Fruit fly (Drosophila melanogaster) whole organism, embryonic: ENCODE measurements around the gene RapGAP1.

ENCODE experiments used
- Blimp-1 ChIP-seq: fragments of 200-800 bp; sonication (Bioruptor generic); optimal IDR thresholded peaks from 3 replicates; lab custom pipeline; 2018; ENCODE audit warnings: missing biosample characterization, missing genetic modification characterization, mild to moderate bottlenecking, moderate library complexity, missing genetic modification reagents
- CG10274 ChIP-seq: fragments of 200-800 bp; sonication (Bioruptor generic); optimal IDR thresholded peaks from 3 replicates; lab custom pipeline; 2017; ENCODE audit warnings: missing biosample characterization, mild to moderate bottlenecking, missing genetic modification characterization
- CG10462 ChIP-seq: fragments of 200-800 bp; sonication (Bioruptor generic); optimal IDR thresholded peaks from 2 replicates; lab custom pipeline; 2016; ENCODE audit warnings: missing biosample characterization, missing genetic modification characterization
- CG10565 ChIP-seq: fragments of 200-800 bp; sonication (Bioruptor generic); optimal IDR thresholded peaks from 3 replicates; lab custom pipeline; 2016; ENCODE audit warnings: missing biosample characterization, mild to moderate bottlenecking, missing genetic modification characterization
- CG11504 ChIP-seq: fragments of 200-800 bp; sonication (Bioruptor generic); optimal IDR thresholded peaks from 3 replicates; lab custom pipeline; 2019; ENCODE audit warnings: missing biosample characterization, mild to moderate bottlenecking, missing genetic modification characterization, moderate library complexity
- CG12769 ChIP-seq: fragments of 200-800 bp; sonication (Bioruptor generic); optimal IDR thresholded peaks from 2 replicates; lab custom pipeline; 2019; ENCODE audit warnings: missing biosample characterization, mild to moderate bottlenecking, missing genetic modification characterization, moderate library complexity
- CG13894 ChIP-seq: fragments of 200-800 bp; sonication (Bioruptor generic); optimal IDR thresholded peaks from 3 replicates; lab custom pipeline; 2018; ENCODE audit warnings: missing biosample characterization, mild to moderate bottlenecking, missing genetic modification characterization, moderate library complexity
- CG18262 ChIP-seq: fragments of 200-800 bp; optimal IDR thresholded peaks from 3 replicates; lab custom pipeline; 2019; ENCODE audit warnings: missing biosample characterization, mild to moderate bottlenecking, missing genetic modification characterization, moderate library complexity
- CG18476 ChIP-seq: fragments of 200-800 bp; sonication (Bioruptor generic); optimal IDR thresholded peaks from 2 replicates; lab custom pipeline; 2016; ENCODE audit warnings: missing biosample characterization, mild to moderate bottlenecking, missing genetic modification characterization
- CG18764 ChIP-seq: fragments of 200-800 bp; sonication (Bioruptor generic); optimal IDR thresholded peaks from 3 replicates; lab custom pipeline; 2016; ENCODE audit warnings: missing biosample characterization, missing genetic modification characterization
- CG2129 ChIP-seq: fragments of 200-800 bp; sonication (Bioruptor generic); IDR thresholded peaks from 2 replicates; pipeline ENCODE4 v1.3.6; 2022; ENCODE audit warnings: missing biosample characterization, missing genetic modification characterization; ENCODE audit not compliant: partially characterized antibody
- CG3838 ChIP-seq: fragments of 200-800 bp; sonication (Bioruptor generic); optimal IDR thresholded peaks from 3 replicates; lab custom pipeline; 2016; ENCODE audit warnings: missing biosample characterization, missing genetic modification characterization
- CG4328 ChIP-seq: fragments of 200-800 bp; sonication (Bioruptor generic); optimal IDR thresholded peaks from 3 replicates; lab custom pipeline; 2017; ENCODE audit warnings: missing biosample characterization, missing genetic modification reagents, missing genetic modification characterization
- CG4404 ChIP-seq: fragments of 200-800 bp; sonication (Bioruptor generic); IDR thresholded peaks from 2 replicates; pipeline ENCODE4 v1.3.6; 2022; ENCODE audit warnings: missing biosample characterization, missing genetic modification characterization
- CG4707 ChIP-seq: fragments of 200-800 bp; sonication (Bioruptor generic); optimal IDR thresholded peaks from 2 replicates; lab custom pipeline; 2018; ENCODE audit warnings: missing biosample characterization, mild to moderate bottlenecking, missing genetic modification characterization, moderate library complexity
- CG5245 ChIP-seq: fragments of 200-800 bp; sonication (Bioruptor generic); optimal IDR thresholded peaks from 3 replicates; lab custom pipeline; 2016; ENCODE audit warnings: missing biosample characterization, missing genetic modification characterization
- CG6654 ChIP-seq: fragments of 200-800 bp; sonication (Bioruptor generic); optimal IDR thresholded peaks from 2 replicates; lab custom pipeline; 2017; ENCODE audit warnings: missing biosample characterization, mild to moderate bottlenecking, missing genetic modification characterization
- CG7786 ChIP-seq: fragments of 200-800 bp; sonication (Bioruptor generic); optimal IDR thresholded peaks from 2 replicates; lab custom pipeline; 2016; ENCODE audit warnings: missing biosample characterization, missing genetic modification characterization
- CG8290 ChIP-seq, 3 experiments: fragments of 200-800 bp; sonication (Bioruptor generic); optimal IDR thresholded peaks; 2 replicates each; lab custom pipeline; 2016 to 2019; ENCODE audit warnings: missing biosample characterization in 3 of 3, missing genetic modification characterization in 3 of 3, mild to moderate bottlenecking in 2 of 3, moderate library complexity in 1 of 3
- CG9215 ChIP-seq: fragments of 200-800 bp; sonication (Bioruptor generic); IDR thresholded peaks from 2 replicates; pipeline ENCODE4 v1.3.6; 2022; ENCODE audit warnings: missing biosample characterization, missing genetic modification characterization
- D19B ChIP-seq: fragments of 200-800 bp; sonication (Bioruptor generic); optimal IDR thresholded peaks from 2 replicates; lab custom pipeline; 2017; ENCODE audit warnings: missing biosample characterization, mild to moderate bottlenecking, missing genetic modification characterization
- Deaf1 ChIP-seq: fragments of 200-800 bp; optimal IDR thresholded peaks from 3 replicates; lab custom pipeline; 2019; ENCODE audit warnings: missing biosample characterization, mild to moderate bottlenecking, missing genetic modification characterization, moderate library complexity
- Elba2 ChIP-seq: fragments of 200-800 bp; sonication (Bioruptor generic); optimal IDR thresholded peaks from 3 replicates; lab custom pipeline; 2016; ENCODE audit warnings: missing biosample characterization, missing genetic modification characterization
- Gsc ChIP-seq: fragments of 200-800 bp; sonication (Bioruptor generic); IDR thresholded peaks from 2 replicates; pipeline ENCODE4 v1.3.6; 2022; ENCODE audit warnings: missing biosample characterization, missing genetic modification characterization
- Hey ChIP-seq: fragments of 200-800 bp; sonication (Bioruptor generic); optimal IDR thresholded peaks from 3 replicates; lab custom pipeline; 2018; ENCODE audit warnings: missing biosample characterization, mild to moderate bottlenecking, missing genetic modification characterization
- Hmx ChIP-seq: fragments of 200-800 bp; sonication (Bioruptor generic); optimal IDR thresholded peaks from 2 replicates; lab custom pipeline; 2016; ENCODE audit warnings: missing biosample characterization, missing genetic modification characterization
- Jarid2 ChIP-seq: fragments of 200-800 bp; sonication (Bioruptor generic); optimal IDR thresholded peaks from 3 replicates; lab custom pipeline; 2017; ENCODE audit warnings: mild to moderate bottlenecking, missing biosample characterization, missing genetic modification reagents, missing genetic modification characterization
- Lpt ChIP-seq: fragments of >200 bp; optimal IDR thresholded peaks from 2 replicates; lab custom pipeline; 2018; ENCODE audit warnings: missing biosample characterization, missing genetic modification characterization
- Max ChIP-seq: fragments of 200-800 bp; sonication (Bioruptor generic); optimal IDR thresholded peaks from 2 replicates; lab custom pipeline; 2016; ENCODE audit warnings: missing biosample characterization, mild to moderate bottlenecking, missing genetic modification characterization
- Mrtf ChIP-seq: fragments of 200-800 bp; sonication (Bioruptor generic); IDR thresholded peaks from 3 replicates; pipeline ENCODE4 v1.3.6; 2022; ENCODE audit warnings: missing biosample characterization, missing genetic modification characterization
- Pdp1 ChIP-seq, 2 experiments: fragments of 200-800 bp; sonication (Bioruptor generic); optimal IDR thresholded peaks; 3 replicates each; lab custom pipeline; 2016; ENCODE audit warnings: missing biosample characterization in 2 of 2, missing genetic modification characterization in 2 of 2, mild to moderate bottlenecking in 1 of 2, moderate library complexity in 1 of 2
- Rx ChIP-seq: fragments of 200-800 bp; sonication (Bioruptor generic); IDR thresholded peaks from 2 replicates; pipeline ENCODE4 v1.3.6; 2022; ENCODE audit warnings: missing biosample characterization, missing genetic modification characterization
- Trl ChIP-seq, 3 experiments: fragments of >200 bp in 2 of 3; fragments of 200-800 bp in 1 of 3; sonication (Bioruptor generic) in 1 of 3; optimal IDR thresholded peaks; 2 replicates in 1 of 3; 3 replicates in 2 of 3; lab custom pipeline; 2016 to 2017; ENCODE audit warnings: missing biosample characterization in 1 of 3, missing genetic modification characterization in 1 of 3
- Usf ChIP-seq: fragments of 200-800 bp; sonication (Bioruptor generic); optimal IDR thresholded peaks from 2 replicates; lab custom pipeline; 2017; ENCODE audit warnings: missing genotype, missing biosample characterization, missing genetic modification characterization
- Vsx1 ChIP-seq: fragments of 200-800 bp; sonication (Bioruptor generic); optimal IDR thresholded peaks from 2 replicates; lab custom pipeline; 2017; ENCODE audit warnings: missing biosample characterization, mild to moderate bottlenecking, missing genetic modification characterization, missing genetic modification reagents
- ara ChIP-seq: fragments of 200-800 bp; sonication (Bioruptor generic); IDR thresholded peaks from 2 replicates; pipeline ENCODE4 v1.3.6; 2022; ENCODE audit warnings: missing biosample characterization, missing genetic modification characterization
- chm ChIP-seq: fragments of 200-800 bp; sonication (Bioruptor generic); IDR thresholded peaks from 2 replicates; pipeline ENCODE4 v1.3.6; 2022; ENCODE audit warnings: missing biosample characterization, missing genetic modification characterization
- dm ChIP-seq: fragments of 200-800 bp; sonication (Bioruptor generic); optimal IDR thresholded peaks from 3 replicates; lab custom pipeline; 2016; ENCODE audit warnings: missing biosample characterization, missing genetic modification characterization
- eve ChIP-seq, 2 experiments: fragments of >200 bp; optimal IDR thresholded peaks; 2 replicates each; lab custom pipeline; 2017; ENCODE audit warnings: missing biosample characterization in 2 of 2, missing genetic modification characterization in 2 of 2
- exex ChIP-seq: fragments of 200-800 bp; sonication (Bioruptor generic); optimal IDR thresholded peaks from 4 replicates; lab custom pipeline; 2018; ENCODE audit warnings: missing biosample characterization, mild to moderate bottlenecking, missing genetic modification characterization, moderate library complexity
- gcm ChIP-seq: fragments of 200-800 bp; sonication (Bioruptor generic); optimal IDR thresholded peaks from 2 replicates; lab custom pipeline; 2019; ENCODE audit warnings: missing biosample characterization, mild to moderate bottlenecking, missing genetic modification characterization, moderate library complexity
- gcm2 ChIP-seq: fragments of 200-800 bp; sonication (Bioruptor generic); optimal IDR thresholded peaks from 2 replicates; lab custom pipeline; 2016; ENCODE audit warnings: missing biosample characterization, missing genetic modification characterization
- gsb ChIP-seq: fragments of 200-800 bp; sonication (Bioruptor generic); IDR thresholded peaks from 2 replicates; pipeline ENCODE4 v1.3.6; 2022; ENCODE audit warnings: missing biosample characterization, missing genetic modification characterization
- hbn ChIP-seq: fragments of 200-800 bp; sonication (Bioruptor generic); IDR thresholded peaks from 2 replicates; pipeline ENCODE4 v1.3.6; 2022; ENCODE audit warnings: missing biosample characterization, missing genetic modification characterization; ENCODE audit not compliant: partially characterized antibody
- otp ChIP-seq: fragments of 200-800 bp; sonication (Bioruptor generic); IDR thresholded peaks from 3 replicates; pipeline ENCODE4, ENCODE4 v1.3.6; 2022; ENCODE audit warnings: missing biosample characterization, missing genetic modification characterization
- prd ChIP-seq, 3 experiments: fragments of >200 bp in 2 of 3; fragments of 200-800 bp in 1 of 3; sonication (Bioruptor generic) in 1 of 3; optimal IDR thresholded peaks in 2 of 3; IDR thresholded peaks in 1 of 3; 2 replicates in 2 of 3; 3 replicates in 1 of 3; pipeline versions ENCODE4 v1.3.6 to Lab custom; 2017 to 2022; ENCODE audit warnings: missing biosample characterization in 1 of 3, missing genetic modification characterization in 1 of 3
- ranshi ChIP-seq: fragments of 200-800 bp; sonication (Bioruptor generic); IDR thresholded peaks from 2 replicates; pipeline ENCODE4 v1.3.6; 2022; ENCODE audit warnings: missing biosample characterization, missing genetic modification characterization
- tin ChIP-seq: fragments of 200-800 bp; sonication (Bioruptor generic); optimal IDR thresholded peaks from 3 replicates; lab custom pipeline; 2016; ENCODE audit warnings: missing biosample characterization, missing genetic modification characterization
- vnd ChIP-seq: fragments of 200-800 bp; sonication (Bioruptor generic); IDR thresholded peaks from 3 replicates; pipeline ENCODE4 v1.3.6; 2022; ENCODE audit warnings: missing biosample characterization, missing genetic modification characterization; ENCODE audit not compliant: partially characterized antibody
- wor ChIP-seq: fragments of 200-800 bp; sonication (Bioruptor generic); IDR thresholded peaks from 2 replicates; pipeline ENCODE4 v1.3.6; 2022; ENCODE audit warnings: missing biosample characterization, missing genetic modification characterization

The RapGAP1 gene

DNA sequence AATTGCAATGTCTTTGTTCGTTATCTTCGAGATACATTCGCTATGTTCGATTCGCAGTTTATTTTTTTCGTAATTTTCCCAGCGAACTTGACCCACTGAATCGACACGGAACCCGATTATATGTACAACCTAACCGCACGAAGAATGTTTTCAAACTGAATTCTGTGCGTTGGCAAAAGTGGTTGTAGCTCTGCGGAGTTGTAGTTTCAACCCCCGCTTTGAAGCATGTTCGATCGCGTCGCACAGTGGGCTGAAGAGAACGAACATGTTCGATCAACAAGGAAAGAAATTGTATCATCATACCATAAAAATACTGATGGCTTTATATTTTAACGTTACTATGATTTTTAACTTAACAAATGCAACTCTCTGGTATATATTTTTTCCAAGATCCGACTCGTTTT lies 34.5 kb downstream of the RapGAP1 start (continued):
- TF ChIP-seq CG5245 (GFP tag; lab: Kevin White, UChicago): peak; percentile 12
- TF ChIP-seq Mrtf (GFP tag; lab: Robert Waterston, UW): no peak
- peak; percentile 18 for TF ChIP-seq Blimp-1 (GFP tag; lab: Kevin White, UChicago)
- TF ChIP-seq gcm2 (GFP tag; lab: Kevin White, UChicago): no peak
- no peak for TF ChIP-seq ara (GFP tag; lab: Robert Waterston, UW)
- TF ChIP-seq Lpt (GFP tag; lab: Kevin White, UChicago): no peak
- TF ChIP-seq hbn (GFP tag; lab: Robert Waterston, UW): no peak
- no peak for TF ChIP-seq gcm
- TF ChIP-seq CG13894 (tag; lab: Kevin White, UChicago): no peak
- peak; percentile 21 for TF ChIP-seq Max
- peak; percentile 30 for TF ChIP-seq CG18476 (GFP tag; lab: Kevin White, UChicago)
- TF ChIP-seq CG4328 (GFP tag; lab: Kevin White, UChicago): no peak
- peak; percentile 6 to 20 for TF ChIP-seq Pdp1 (GFP tag; optimal IDR thresholded peaks at IDR 0.05; lab: Kevin White, UChicago)
- TF ChIP-seq Gsc (GFP tag; lab: Robert Waterston, UW): no peak
- no peak for TF ChIP-seq CG9215 (GFP tag; lab: Robert Waterston, UW)
- no peak for TF ChIP-seq CG4404 (GFP tag; lab: Robert Waterston, UW)
- no peak for TF ChIP-seq Elba2 (GFP tag; lab: Kevin White, UChicago)
- no peak for TF ChIP-seq tin (GFP tag; lab: Kevin White, UChicago)
- no peak for TF ChIP-seq CG3838
- TF ChIP-seq CG18262 (tag; lab: Kevin White, UChicago): peak; percentile 44
- peak; percentile 30 for TF ChIP-seq CG11504 (tag; lab: Kevin White, UChicago)
- TF ChIP-seq dm: no peak
- TF ChIP-seq CG8290 (GFP tag; optimal IDR thresholded peaks at IDR 0.05; lab: Kevin White, UChicago): peak; percentile 9
- peak in 1 of 2 experiments; percentile 26 for TF ChIP-seq CG8290 (tag; optimal IDR thresholded peaks at IDR 0.05; lab: Kevin White, UChicago)
- TF ChIP-seq chm (GFP tag; lab: Robert Waterston, UW): no peak; the same call in 1 of the 2 replicates
- TF ChIP-seq CG12769 (tag; lab: Kevin White, UChicago): no peak
- no peak for TF ChIP-seq CG6654 (GFP tag; lab: Kevin White, UChicago)
- TF ChIP-seq CG4707 (GFP tag; lab: Kevin White, UChicago): peak; percentile 87
- no peak for TF ChIP-seq gsb (GFP tag; lab: Robert Waterston, UW)
- no peak for TF ChIP-seq D19B (GFP tag; lab: Kevin White, UChicago)
- TF ChIP-seq CG7786 (GFP tag; lab: Kevin White, UChicago): no peak
- TF ChIP-seq Deaf1 (tag; lab: Kevin White, UChicago): peak; percentile 30
- TF ChIP-seq prd (optimal IDR thresholded peaks at IDR 0.05; lab: Kevin White, UChicago): no peak
- TF ChIP-seq prd (GFP tag; IDR thresholded peaks at IDR 0.05; lab: Robert Waterston, UW): peak; percentile 34; the same call in 1 of the 3 replicates
- no peak for TF ChIP-seq CG2129 (GFP tag; lab: Robert Waterston, UW)
- TF ChIP-seq Trl (optimal IDR thresholded peaks at IDR 0.05; lab: Kevin White, UChicago): no peak
- peak; percentile 34 for TF ChIP-seq Trl (GFP tag; optimal IDR thresholded peaks at IDR 0.05; lab: Kevin White, UChicago)
- TF ChIP-seq CG10462: no peak
- TF ChIP-seq Usf (GFP tag; lab: Kevin White, UChicago): no peak
- TF ChIP-seq otp: peak; percentile 20; the same call in 1 of the 3 replicates
- TF ChIP-seq Jarid2 (GFP tag; lab: Kevin White, UChicago): peak; percentile 89
- TF ChIP-seq vnd (GFP tag; lab: Robert Waterston, UW): no peak
- TF ChIP-seq Rx (GFP tag; lab: Robert Waterston, UW): no peak
- no peak for TF ChIP-seq CG10565 (GFP tag; lab: Kevin White, UChicago)
- TF ChIP-seq eve (GFP tag; optimal IDR thresholded peaks at IDR 0.05; lab: Kevin White, UChicago): no peak
- TF ChIP-seq CG10274 (GFP tag; lab: Kevin White, UChicago): no peak
- no peak for TF ChIP-seq CG18764
- no peak for TF ChIP-seq exex (tag; lab: Kevin White, UChicago)
- no peak for TF ChIP-seq Hmx (GFP tag; lab: Kevin White, UChicago)
- TF ChIP-seq wor (GFP tag; lab: Robert Waterston, UW): no peak
- TF ChIP-seq Vsx1: no peak
- TF ChIP-seq Hey (tag; lab: Kevin White, UChicago): no peak
- TF ChIP-seq ranshi: no peak
